Worm (Caenorhabditis elegans) whole organism, young adult: ENCODE data around the gene srd-45.

Experiments
- F22D6.2 ChIP-seq: sonication (generic microtip); optimal IDR thresholded peaks from 2 replicates; lab custom pipeline; 2016; ENCODE audit warnings: mild to moderate bottlenecking, missing genetic modification characterization, missing compliant biosample characterization
- ama-1 ChIP-seq, 3 experiments: fragments of 150-350 bp in 1 of 3; sonication (generic microtip) in 2 of 3; optimal IDR thresholded peaks; 2 replicates each; lab custom pipeline; 2014 to 2018; ENCODE audit warnings: missing biosample characterization in 2 of 3, missing genetic modification characterization in 2 of 3, missing genetic modification reagents in 2 of 3
- dpl-1 ChIP-seq: fragments of 150-350 bp; optimal IDR thresholded peaks from 2 replicates; lab custom pipeline; 2014; ENCODE audit warnings: missing biosample characterization, missing genetic modification reagents, missing genetic modification characterization
- ets-4 ChIP-seq: fragments of 200-800 bp; sonication (Bioruptor generic); optimal IDR thresholded peaks from 2 replicates; lab custom pipeline; 2018; ENCODE audit warnings: mild to moderate bottlenecking, missing genetic modification characterization, missing compliant biosample characterization
- hlh-12 ChIP-seq: sonication (generic microtip); optimal IDR thresholded peaks from 2 replicates; lab custom pipeline; 2016; ENCODE audit warnings: missing genetic modification characterization, missing compliant biosample characterization
- hlh-26 ChIP-seq: fragments of 200-800 bp; sonication (Bioruptor generic); conservative IDR thresholded peaks from 2 replicates; pipeline ENCODE4 v1.3.6; 2022; ENCODE audit warnings: missing genetic modification reagents, missing genetic modification characterization, missing compliant biosample characterization
- lir-1 ChIP-seq: fragments of 200-800 bp; sonication (Bioruptor generic); conservative IDR thresholded peaks from 2 replicates; pipeline ENCODE4 v1.3.6; 2022; ENCODE audit warnings: missing genetic modification reagents, missing genetic modification characterization, missing compliant biosample characterization
- sdz-38 ChIP-seq: sonication (generic microtip); optimal IDR thresholded peaks from 2 replicates; lab custom pipeline; 2016; ENCODE audit warnings: missing genotype, missing genetic modification characterization, missing compliant biosample characterization
- zim-3 ChIP-seq: sonication (generic microtip); optimal IDR thresholded peaks from 2 replicates; lab custom pipeline; 2017; ENCODE audit warnings: mild to moderate bottlenecking, missing genetic modification characterization, moderate library complexity, missing compliant biosample characterization

DNA sequence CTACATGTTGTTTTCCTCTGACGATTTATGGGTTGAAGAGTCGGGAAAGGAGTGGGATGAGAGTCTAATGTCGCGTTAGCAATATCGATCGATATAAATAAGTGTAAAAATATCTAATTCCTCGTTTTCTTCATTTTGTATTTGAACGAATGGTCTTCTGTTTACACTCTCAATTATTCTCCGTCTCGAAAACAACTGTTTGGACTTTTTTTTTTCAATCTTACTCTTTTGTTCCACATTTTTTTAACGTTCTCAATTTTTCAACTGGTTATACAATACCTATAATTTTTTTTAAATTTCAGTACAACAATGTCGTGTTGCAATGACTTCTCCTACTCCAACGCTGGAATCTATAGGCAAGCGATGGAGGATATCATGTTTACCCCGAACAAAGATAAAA, 7.4 kb upstream of the srd-45 start, which contains the start of gene F17A2.13:
- TF ChIP-seq zim-3 (tag; lab: Kevin White, UChicago) (no peak), sdz-38 (tag; lab: Kevin White, UChicago) (no peak), ama-1 (optimal IDR thresholded peaks at IDR 0.05; lab: Kevin White, UChicago) (no peak), ama-1 (GFP tag; optimal IDR thresholded peaks at IDR 0.05; lab: Kevin White, UChicago) (no peak), F22D6.2 (tag; lab: Kevin White, UChicago) (no peak), ets-4 (GFP tag; lab: Kevin White, UChicago) (no peak), hlh-26 (GFP tag; lab: Robert Waterston, UW) (no peak), lir-1 (GFP tag; lab: Robert Waterston, UW) (no peak), hlh-12 (no peak), dpl-1 (no peak)
